Worm (Caenorhabditis elegans) whole organism, L4/young adult: ENCODE data around the gene zig-5.

ENCODE experiments used
- W03F9.2 ChIP-seq: fragments of 150-350 bp; optimal IDR thresholded peaks from 2 replicates; lab custom pipeline; 2014; ENCODE audit warnings: missing biosample characterization, missing genetic modification characterization
- dao-5 ChIP-seq: sonication (generic microtip); optimal IDR thresholded peaks from 2 replicates; lab custom pipeline; 2016; ENCODE audit warnings: missing genotype, missing genetic modification characterization, moderate library complexity, missing compliant biosample characterization
- him-1 ChIP-seq: sonication (generic microtip); optimal IDR thresholded peaks from 2 replicates; lab custom pipeline; 2016; ENCODE audit warnings: missing genotype, missing genetic modification reagents, missing genetic modification characterization, missing compliant biosample characterization

DNA sequence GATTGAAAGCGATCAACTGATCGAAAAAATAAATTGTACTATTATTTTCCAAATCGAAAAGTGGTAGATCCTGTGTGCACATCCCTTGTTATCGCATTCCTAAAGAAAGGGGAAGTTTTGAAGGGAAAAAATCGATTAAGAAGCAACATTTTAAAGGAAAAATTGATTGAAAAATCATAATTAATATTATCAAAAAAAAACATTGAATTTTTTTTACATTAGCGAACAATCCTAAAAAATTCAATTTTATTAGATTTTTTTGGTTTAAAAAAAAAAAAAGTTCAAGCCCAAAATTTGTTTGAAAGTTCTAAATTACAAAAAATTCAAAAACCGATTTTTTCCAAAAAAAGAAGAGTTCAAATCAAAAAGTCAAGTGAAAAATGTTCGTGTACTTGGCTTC, 41.8 kb upstream of the zig-5 start, which contains the start of gene dmsr-5:
- TF ChIP-seq him-1 (tag; lab: Kevin White, UChicago) (no peak), dao-5 (tag; lab: Kevin White, UChicago) (no peak), W03F9.2 (tag; lab: Kevin White, UChicago) (no peak)
